Fruit fly (Drosophila melanogaster) whole organism, adult: Measurements from ENCODE around the gene Sf3b2.

Source experiments
- CG11617 ChIP-seq: fragments of 200-800 bp; sonication (Bioruptor generic); optimal IDR thresholded peaks from 2 replicates; lab custom pipeline; 2017; ENCODE audit warnings: mild to moderate bottlenecking, missing biosample characterization, missing genetic modification reagents, missing genetic modification characterization
- CG12768 ChIP-seq: fragments of 200-800 bp; sonication (Bioruptor generic); optimal IDR thresholded peaks from 2 replicates; lab custom pipeline; 2017; ENCODE audit warnings: missing biosample characterization, missing genetic modification characterization, mild to moderate bottlenecking, moderate library complexity, missing genetic modification reagents
- CG14711 ChIP-seq: fragments of 200-800 bp; sonication (Bioruptor generic); optimal IDR thresholded peaks from 2 replicates; lab custom pipeline; 2018; ENCODE audit warnings: missing biosample characterization, mild to moderate bottlenecking, missing genetic modification characterization, moderate library complexity
- CG1620 ChIP-seq: fragments of 200-800 bp; sonication (Bioruptor generic); optimal IDR thresholded peaks from 2 replicates; lab custom pipeline; 2016; ENCODE audit warnings: missing biosample characterization, missing genetic modification characterization
- CG33017 ChIP-seq: fragments of 200-800 bp; sonication (Bioruptor generic); optimal IDR thresholded peaks from 2 replicates; lab custom pipeline; 2018; ENCODE audit warnings: missing biosample characterization, mild to moderate bottlenecking, missing genetic modification characterization, moderate library complexity
- CG5204 ChIP-seq: fragments of 200-800 bp; sonication (Bioruptor generic); optimal IDR thresholded peaks from 2 replicates; lab custom pipeline; 2016; ENCODE audit warnings: missing biosample characterization, missing genetic modification characterization
- CG7045 ChIP-seq: fragments of 200-800 bp; sonication (Bioruptor generic); optimal IDR thresholded peaks from 2 replicates; lab custom pipeline; 2017; ENCODE audit warnings: missing biosample characterization, mild to moderate bottlenecking, missing genetic modification characterization
- CG7101 ChIP-seq: fragments of 200-800 bp; sonication (Bioruptor generic); optimal IDR thresholded peaks from 2 replicates; lab custom pipeline; 2018; ENCODE audit warnings: missing biosample characterization, mild to moderate bottlenecking, missing genetic modification characterization, moderate library complexity
- Clk ChIP-seq: fragments of 200-800 bp; sonication (Bioruptor generic); optimal IDR thresholded peaks from 2 replicates; lab custom pipeline; 2017; ENCODE audit warnings: missing biosample characterization, missing genetic modification characterization
- Crg-1 ChIP-seq: fragments of 200-800 bp; sonication (Bioruptor generic); optimal IDR thresholded peaks from 2 replicates; lab custom pipeline; 2016; ENCODE audit warnings: missing biosample characterization, missing genetic modification characterization
- Hr96 ChIP-seq: fragments of 200-800 bp; sonication (Bioruptor generic); optimal IDR thresholded peaks from 2 replicates; lab custom pipeline; 2016; ENCODE audit warnings: missing biosample characterization, missing genetic modification characterization
- Mnt ChIP-seq: fragments of 200-800 bp; sonication (Bioruptor generic); optimal IDR thresholded peaks from 2 replicates; lab custom pipeline; 2016; ENCODE audit warnings: missing biosample characterization, mild to moderate bottlenecking, missing genetic modification characterization
- bab1 ChIP-seq: fragments of 200-800 bp; sonication (Bioruptor generic); optimal IDR thresholded peaks from 3 replicates; lab custom pipeline; 2019; ENCODE audit warnings: missing biosample characterization, mild to moderate bottlenecking, missing genetic modification characterization, moderate library complexity
- cic ChIP-seq: fragments of 200-800 bp; sonication (Bioruptor generic); optimal IDR thresholded peaks from 2 replicates; lab custom pipeline; 2017; ENCODE audit warnings: missing biosample characterization, mild to moderate bottlenecking, missing genetic modification characterization, moderate library complexity
- cnc ChIP-seq, 2 experiments: fragments of >200 bp; optimal IDR thresholded peaks; 2 replicates each; lab custom pipeline; 2017
- kay ChIP-seq: fragments of 200-800 bp; sonication (Bioruptor generic); peaks from one replicate; lab custom pipeline; 2016; ENCODE audit warnings: missing biosample characterization, missing genetic modification characterization, borderline replicate concordance
- ovo ChIP-seq: fragments of 200-800 bp; sonication (Bioruptor generic); optimal IDR thresholded peaks from 2 replicates; lab custom pipeline; 2016; ENCODE audit warnings: missing biosample characterization, missing genetic modification characterization
- pad ChIP-seq: fragments of 200-800 bp; sonication (Bioruptor generic); optimal IDR thresholded peaks from 3 replicates; lab custom pipeline; 2017; ENCODE audit warnings: missing biosample characterization, missing genetic modification characterization, mild to moderate bottlenecking, moderate library complexity, missing genetic modification reagents
- tj ChIP-seq: fragments of 200-800 bp; sonication (Bioruptor generic); optimal IDR thresholded peaks from 3 replicates; lab custom pipeline; 2017; ENCODE audit warnings: missing biosample characterization, mild to moderate bottlenecking, missing genetic modification characterization, moderate library complexity
- toe ChIP-seq: fragments of 200-800 bp; sonication (Bioruptor generic); optimal IDR thresholded peaks from 2 replicates; lab custom pipeline; 2016; ENCODE audit warnings: missing biosample characterization, missing genetic modification characterization

Sf3b2 gene

DNA sequence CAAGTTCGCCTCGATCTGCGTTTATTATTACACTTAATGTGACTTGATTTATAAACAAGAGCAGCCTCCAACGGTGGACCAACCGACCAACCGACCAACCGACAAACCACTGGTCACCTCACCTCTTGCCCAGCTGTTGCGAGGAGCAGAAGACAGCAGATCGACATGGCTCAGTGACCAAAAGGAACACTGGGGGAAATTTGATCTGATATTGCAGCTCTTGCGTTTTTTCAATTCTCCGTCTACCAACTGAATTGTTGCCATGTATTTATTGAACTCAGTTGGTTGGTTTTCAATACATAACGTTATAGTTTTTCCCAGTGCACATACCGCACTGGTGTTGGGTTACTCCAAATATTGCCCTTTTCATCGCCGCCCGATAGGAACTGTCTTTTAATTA, 24.4 kb downstream of the Sf3b2 start:
- TF ChIP-seq cnc (optimal IDR thresholded peaks at IDR 0.05; lab: Kevin White, UChicago) (no peak), bab1 (GFP tag; lab: Kevin White, UChicago) (no peak), Mnt (GFP tag; lab: Kevin White, UChicago) (no peak), CG5204 (GFP tag; lab: Kevin White, UChicago) (no peak), kay (GFP tag; lab: Kevin White, UChicago) (no peak), Clk (GFP tag; lab: Kevin White, UChicago) (no peak), tj (GFP tag; lab: Kevin White, UChicago) (no peak), CG1620 (no peak)

DNA sequence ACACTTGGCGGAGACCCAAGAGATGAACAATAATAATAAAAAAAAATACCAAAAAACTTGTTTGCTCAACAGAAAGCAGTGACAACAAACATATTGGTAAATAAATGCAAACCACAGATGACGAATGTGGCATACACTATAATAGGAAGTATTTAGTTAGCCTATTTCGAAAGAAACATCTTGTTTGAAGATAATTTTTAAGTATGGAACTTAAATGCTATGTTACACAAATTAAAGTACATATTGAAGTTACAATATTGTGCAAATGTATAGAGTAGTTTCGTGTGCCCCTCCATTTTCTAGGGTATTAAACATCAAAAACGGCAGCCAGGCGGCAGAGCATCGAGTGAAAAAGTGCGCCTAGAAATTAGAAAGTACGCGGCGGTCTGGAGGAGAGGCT, 25.6 kb downstream of the Sf3b2 start:
- TF ChIP-seq Mnt (GFP tag; lab: Kevin White, UChicago), result no peak
- TF ChIP-seq Crg-1, result no peak
- no peak for TF ChIP-seq tj (GFP tag; lab: Kevin White, UChicago)
- no peak for TF ChIP-seq pad (GFP tag; lab: Kevin White, UChicago)
- TF ChIP-seq CG7101 (tag; lab: Kevin White, UChicago), result no peak
- TF ChIP-seq Clk (GFP tag; lab: Kevin White, UChicago), result no peak
- no peak for TF ChIP-seq Hr96 (GFP tag; lab: Kevin White, UChicago)
- no peak for TF ChIP-seq CG1620
- TF ChIP-seq ovo (GFP tag; lab: Kevin White, UChicago), result no peak
- no peak for TF ChIP-seq CG33017

DNA sequence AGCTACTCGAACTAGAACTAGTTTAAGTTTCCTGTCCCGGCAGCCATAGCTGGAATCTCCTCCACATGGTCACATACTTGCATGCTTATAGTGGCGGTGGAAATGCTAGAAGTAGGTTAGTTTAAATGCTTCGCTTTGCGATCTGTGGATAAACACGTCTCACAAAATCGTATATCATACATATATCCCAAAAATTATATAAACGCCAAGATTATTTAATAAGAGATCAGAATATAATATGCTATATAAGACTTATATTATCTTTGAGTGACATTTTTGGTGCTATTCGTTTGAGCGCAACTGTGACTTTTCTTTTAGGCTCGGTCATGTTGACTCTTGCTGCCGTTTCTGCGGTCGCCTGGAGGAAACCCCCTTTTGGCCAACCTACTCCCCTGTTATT, 27.0 kb downstream of the Sf3b2 start:
- TF ChIP-seq CG33017 (no peak), CG7101 (tag; lab: Kevin White, UChicago) (no peak), CG5204 (GFP tag; lab: Kevin White, UChicago) (no peak), bab1 (GFP tag; lab: Kevin White, UChicago) (no peak), toe (no peak)

DNA sequence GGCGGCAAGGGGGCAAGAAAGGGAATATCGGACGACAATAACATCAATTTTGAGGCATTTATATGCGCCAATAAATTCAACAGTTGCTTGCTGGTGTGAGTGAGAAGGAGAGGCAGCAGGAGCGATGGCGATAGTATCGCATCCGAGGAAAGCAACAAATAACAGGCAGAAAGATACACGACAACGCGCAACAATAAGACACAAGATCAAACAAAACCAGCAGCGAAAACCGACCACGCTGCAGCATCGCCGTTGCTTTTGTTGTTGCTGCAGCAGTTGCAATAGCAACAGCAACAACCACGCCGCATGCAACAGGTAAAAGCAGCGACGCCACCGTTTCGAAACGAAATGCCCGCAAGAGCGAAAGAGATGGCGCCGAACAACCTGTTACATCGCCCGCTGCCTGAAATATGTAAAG, 28.4 kb downstream of the Sf3b2 start:
- no peak for TF ChIP-seq pad (GFP tag; lab: Kevin White, UChicago)
- TF ChIP-seq CG14711 (tag; lab: Kevin White, UChicago), result no peak
- TF ChIP-seq CG5204 (GFP tag; lab: Kevin White, UChicago), result no peak
- no peak for TF ChIP-seq bab1 (GFP tag; lab: Kevin White, UChicago)
- no peak for TF ChIP-seq kay (GFP tag; lab: Kevin White, UChicago)
- TF ChIP-seq CG7101 (tag; lab: Kevin White, UChicago), result no peak
- TF ChIP-seq ovo (GFP tag; lab: Kevin White, UChicago), result no peak
- TF ChIP-seq CG1620, result no peak
- TF ChIP-seq Hr96 (GFP tag; lab: Kevin White, UChicago), result no peak
- no peak for TF ChIP-seq Mnt (GFP tag; lab: Kevin White, UChicago)
- no peak for TF ChIP-seq CG7045
- TF ChIP-seq CG12768 (GFP tag; lab: Kevin White, UChicago), result no peak
- TF ChIP-seq Clk (GFP tag; lab: Kevin White, UChicago), result no peak
- no peak for TF ChIP-seq CG11617 (GFP tag; lab: Kevin White, UChicago)
- no peak for TF ChIP-seq tj (GFP tag; lab: Kevin White, UChicago)
- no peak for TF ChIP-seq Crg-1
- TF ChIP-seq cic (GFP tag; lab: Kevin White, UChicago), result no peak
- no peak for TF ChIP-seq toe
- no peak for TF ChIP-seq CG33017
- no peak for TF ChIP-seq cnc (optimal IDR thresholded peaks at IDR 0.05; lab: Kevin White, UChicago)

DNA sequence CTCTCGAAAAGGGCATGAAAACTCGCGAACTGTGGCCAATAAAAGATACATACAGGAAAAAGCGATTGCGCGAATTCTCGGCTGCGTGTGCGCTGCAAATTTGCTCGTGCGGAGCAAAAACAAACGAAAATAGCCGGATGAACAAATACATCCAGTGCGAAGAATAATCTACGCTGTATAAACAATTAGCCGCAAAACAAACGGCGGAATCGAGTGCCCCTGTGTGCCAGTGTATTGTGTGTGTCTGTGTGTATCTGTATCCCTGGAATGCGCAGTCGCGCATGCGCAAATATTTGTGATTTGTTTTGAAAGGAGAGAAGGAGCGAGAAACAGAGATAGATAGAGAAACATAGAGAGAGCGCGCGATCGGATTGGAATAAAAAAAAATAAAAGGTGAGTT, 29.4 kb downstream of the Sf3b2 start:
- TF ChIP-seq toe (no peak), Mnt (GFP tag; lab: Kevin White, UChicago) (no peak), CG7045 (no peak), Clk (GFP tag; lab: Kevin White, UChicago) (no peak), Crg-1 (no peak), ovo (GFP tag; lab: Kevin White, UChicago) (no peak), kay (GFP tag; lab: Kevin White, UChicago) (no peak), CG7101 (tag; lab: Kevin White, UChicago) (no peak), CG12768 (GFP tag; lab: Kevin White, UChicago) (no peak), bab1 (GFP tag; lab: Kevin White, UChicago) (no peak), CG1620 (no peak), tj (GFP tag; lab: Kevin White, UChicago) (no peak), cnc (optimal IDR thresholded peaks at IDR 0.05; lab: Kevin White, UChicago) (no peak), CG11617 (GFP tag; lab: Kevin White, UChicago) (no peak), Hr96 (GFP tag; lab: Kevin White, UChicago) (no peak)

DNA sequence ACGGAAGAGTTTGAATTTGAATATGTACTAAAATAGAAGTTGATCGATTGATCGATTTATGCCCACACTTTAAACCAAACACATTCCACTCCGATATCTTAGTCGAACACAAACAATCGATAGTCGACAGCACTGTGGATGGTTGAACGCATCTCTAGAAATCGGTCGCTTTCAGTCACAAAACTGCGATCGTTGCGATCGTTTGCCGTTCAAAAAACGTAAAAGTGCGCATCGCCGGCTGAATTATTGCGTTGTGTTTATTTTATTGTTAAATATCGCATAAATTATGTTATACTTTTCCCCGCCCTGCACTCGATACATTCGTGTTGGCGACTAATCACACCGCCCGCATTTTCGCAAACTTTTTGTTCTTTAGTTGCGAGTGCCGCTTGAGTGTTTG, 29.9 kb downstream of the Sf3b2 start, which contains the start of gene Ccdc85:
Gene Ccdc85 (plus strand): TSS at position 174 of the 400 bp plus-strand sequence.
- TF ChIP-seq bab1 (GFP tag; lab: Kevin White, UChicago), result peak; percentile 19
- no peak for TF ChIP-seq CG5204 (GFP tag; lab: Kevin White, UChicago)
- peak; percentile 61 for TF ChIP-seq tj (GFP tag; lab: Kevin White, UChicago)

DNA sequence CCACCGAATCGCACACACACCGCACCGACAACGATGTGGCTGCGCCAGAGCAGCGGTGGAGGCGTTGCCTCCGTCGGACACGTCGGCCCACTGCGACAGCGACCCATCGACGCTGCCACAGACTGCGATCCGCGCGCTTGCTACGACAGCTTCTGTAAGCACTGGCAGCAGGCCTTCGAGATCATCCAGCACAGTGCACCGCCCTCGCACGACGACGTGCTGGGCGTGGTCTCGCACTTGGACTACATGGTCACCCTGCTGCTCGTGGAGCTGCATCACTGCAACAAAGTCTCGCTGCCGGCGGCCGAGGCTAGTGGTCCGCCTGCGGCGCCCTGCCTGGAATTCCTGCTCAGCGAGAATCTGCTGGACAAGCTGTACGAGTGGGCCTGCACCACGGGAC, 35.3 kb downstream of the Sf3b2 start:
- TF ChIP-seq pad (GFP tag; lab: Kevin White, UChicago), result no peak
- TF ChIP-seq CG14711 (tag; lab: Kevin White, UChicago), result no peak
- TF ChIP-seq CG7045, result no peak
- TF ChIP-seq Hr96 (GFP tag; lab: Kevin White, UChicago), result no peak
- TF ChIP-seq CG12768 (GFP tag; lab: Kevin White, UChicago), result no peak
- TF ChIP-seq CG5204 (GFP tag; lab: Kevin White, UChicago), result no peak
- no peak for TF ChIP-seq Clk (GFP tag; lab: Kevin White, UChicago)
- TF ChIP-seq CG11617 (GFP tag; lab: Kevin White, UChicago), result no peak
- no peak for TF ChIP-seq cnc (optimal IDR thresholded peaks at IDR 0.05; lab: Kevin White, UChicago)
- no peak for TF ChIP-seq ovo (GFP tag; lab: Kevin White, UChicago)
- no peak for TF ChIP-seq bab1 (GFP tag; lab: Kevin White, UChicago)
